Worm (Caenorhabditis elegans) whole organism, midembryonic: ENCODE results near the gene C35D6.13.

ENCODE experiments used
- flt-1 ChIP-seq: fragments of 200-800 bp; sonication (Bioruptor generic); IDR thresholded peaks from 2 replicates; pipeline ENCODE4 v1.3.6; 2022; ENCODE audit warnings: missing genetic modification characterization, missing compliant biosample characterization
- tab-1 ChIP-seq: fragments of 200-800 bp; sonication (Bioruptor generic); IDR thresholded peaks from 2 replicates; pipeline ENCODE4 v1.3.6; 2022; ENCODE audit warnings: missing genetic modification characterization, missing compliant biosample characterization

ce11 chrIV:16370592-16370991 lies 33.8 kb downstream of the C35D6.13 start:
- TF ChIP-seq flt-1 (GFP tag; lab: Robert Waterston, UW) (no peak), tab-1 (GFP tag; lab: Robert Waterston, UW) (no peak)
